Fruit fly (Drosophila melanogaster): ENCODE measurements around the gene CG43115.
A peak's percentile ranks its signal among the peaks of the same experiment; 100 is the strongest.

Gene CG43115

dm6 chrX:6074845-6075244, 8.6 kb upstream of the CG43115 start, which contains the start of gene Tsp5D (continued):
- TF ChIP-seq salr (GFP tag; optimal IDR thresholded peaks at IDR 0.05) (peak; percentile 85 to 91), fkh (GFP tag; optimal IDR thresholded peaks at IDR 0.05) (peak; percentile 29), ss (GFP tag; optimal IDR thresholded peaks at IDR 0.05) (peak; percentile 84 to 87), CG31627 (GFP tag; optimal IDR thresholded peaks at IDR 0.05) (no peak), CG34406 (GFP tag; optimal IDR thresholded peaks at IDR 0.05) (peak; percentile 83), fd85E (GFP tag; optimal IDR thresholded peaks at IDR 0.05) (peak; percentile 80), CG10669 (GFP tag; optimal IDR thresholded peaks at IDR 0.05) (peak; percentile 97), svp (GFP tag) (no peak), Eip93F (GFP tag; optimal IDR thresholded peaks at IDR 0.05) (no peak), CG9139 (GFP tag; optimal IDR thresholded peaks at IDR 0.05) (peak; percentile 95), Sox102F (GFP tag; optimal IDR thresholded peaks at IDR 0.05) (no peak), CG8119 (GFP tag; IDR thresholded peaks at IDR 0.05) (peak; percentile 99), fd59A (GFP tag; optimal IDR thresholded peaks at IDR 0.05) (peak; percentile 93), CG8632 (GFP tag; optimal IDR thresholded peaks at IDR 0.05) (peak; percentile 89), eg (GFP tag; IDR thresholded peaks at IDR 0.05) (peak; percentile 100), CG3919 (GFP tag; optimal IDR thresholded peaks at IDR 0.05) (peak; percentile 98), Sox14 (GFP tag; optimal IDR thresholded peaks at IDR 0.05) (peak; percentile 69), topi (GFP tag; optimal IDR thresholded peaks at IDR 0.05) (peak; percentile 68), Met (GFP tag; optimal IDR thresholded peaks at IDR 0.05) (peak; percentile 11)

- TF ChIP-seq vri (GFP tag; optimal IDR thresholded peaks at IDR 0.05) (peak; percentile 68), eg (GFP tag; IDR thresholded peaks at IDR 0.05) (no peak), CG16779 (tag; optimal IDR thresholded peaks at IDR 0.05) (no peak), net (GFP tag; optimal IDR thresholded peaks at IDR 0.05) (no peak), CG6854 (GFP tag; optimal IDR thresholded peaks at IDR 0.05) (peak; percentile 6), svp (GFP tag) (no peak), Eip75B (GFP tag; optimal IDR thresholded peaks at IDR 0.05) (no peak), Sox102F (GFP tag; optimal IDR thresholded peaks at IDR 0.05) (no peak), Eip78C (GFP tag) (peak; percentile 3), achi (GFP tag; optimal IDR thresholded peaks at IDR 0.05) (no peak)
Measured at dm6 chrX:6068714-6069113, 2.5 kb upstream of the CG43115 start.

dm6 chrX:6067281-6068008, 1.2 kb upstream of the CG43115 start, which contains the start of gene CG5928:
Gene CG5928 (plus strand): TSS chrX:6067958.
- TF ChIP-seq CG15336 (GFP tag; IDR thresholded peaks at IDR 0.05) (peak; percentile 26; the same call in 1 of the 2 replicates), Smox (GFP tag; optimal IDR thresholded peaks at IDR 0.05) (no peak), topi (GFP tag; optimal IDR thresholded peaks at IDR 0.05) (no peak), CG8119 (GFP tag; IDR thresholded peaks at IDR 0.05) (peak; percentile 54; the same call in 2 of the 3 replicates), Eip93F (GFP tag; optimal IDR thresholded peaks at IDR 0.05) (no peak), CG6854 (GFP tag; optimal IDR thresholded peaks at IDR 0.05) (no peak), CG11902 (GFP tag; optimal IDR thresholded peaks at IDR 0.05) (no peak), CG6276 (GFP tag; optimal IDR thresholded peaks at IDR 0.05) (peak; percentile 60), svp (GFP tag) (no peak), CG4318 (GFP tag; optimal IDR thresholded peaks at IDR 0.05) (peak; percentile 18), achi (GFP tag; optimal IDR thresholded peaks at IDR 0.05) (no peak), acj6 (GFP tag; optimal IDR thresholded peaks at IDR 0.05) (no peak), vri (GFP tag; optimal IDR thresholded peaks at IDR 0.05) (no peak), OdsH (GFP tag; optimal IDR thresholded peaks at IDR 0.05) (peak; percentile 1), CG32006 (GFP tag; optimal IDR thresholded peaks at IDR 0.05) (peak; percentile 60), CG6163 (GFP tag; IDR thresholded peaks at IDR 0.05) (peak; percentile 32; the same call in 2 of the 3 replicates), salr (GFP tag; optimal IDR thresholded peaks at IDR 0.05) (peak in 1 of 2 experiments; percentile 23), lz (GFP tag; optimal IDR thresholded peaks at IDR 0.05) (no peak), eg (GFP tag; IDR thresholded peaks at IDR 0.05) (peak; percentile 32; the same call in 1 of the 3 replicates), pdm3 (GFP tag; optimal IDR thresholded peaks at IDR 0.05) (no peak), Eip78C (GFP tag) (peak; percentile 41)
